Worm (Caenorhabditis elegans) whole organism, L1 larva: ENCODE results near the gene T23F11.4.

Experiments
- C04F5.9 ChIP-seq: sonication (generic microtip); optimal IDR thresholded peaks from 2 replicates; lab custom pipeline; 2016; ENCODE audit warnings: missing genetic modification characterization, missing compliant biosample characterization
- C34B4.2 ChIP-seq: sonication (generic microtip); optimal IDR thresholded peaks from 2 replicates; lab custom pipeline; 2017; ENCODE audit warnings: mild to moderate bottlenecking, missing genetic modification characterization, missing compliant biosample characterization
- F16B12.6 ChIP-seq: fragments of 150-350 bp; optimal IDR thresholded peaks from 2 replicates; lab custom pipeline; 2014; ENCODE audit warnings: missing biosample characterization, missing genetic modification characterization
- Y116A8C.19 ChIP-seq: sonication (generic microtip); optimal IDR thresholded peaks from 2 replicates; lab custom pipeline; 2016; ENCODE audit warnings: missing compliant biosample characterization, missing genetic modification characterization, borderline replicate concordance
- aha-1 ChIP-seq: fragments of 150-350 bp; optimal IDR thresholded peaks from 2 replicates; lab custom pipeline; 2014; ENCODE audit warnings: missing biosample characterization, missing genetic modification characterization
- alr-1 ChIP-seq: fragments of 200-800 bp; sonication (Bioruptor generic); optimal IDR thresholded peaks from 2 replicates; lab custom pipeline; 2018; ENCODE audit warnings: borderline replicate concordance, mild to moderate bottlenecking, missing genetic modification characterization, missing compliant biosample characterization
- aly-2 ChIP-seq: fragments of 150-350 bp; optimal IDR thresholded peaks from 2 replicates; lab custom pipeline; 2014; ENCODE audit warnings: missing biosample characterization, missing genetic modification characterization
- ama-1 ChIP-seq: fragments of 150-350 bp; optimal IDR thresholded peaks from 2 replicates; lab custom pipeline; 2014
- blmp-1 ChIP-seq: fragments of 150-350 bp; optimal IDR thresholded peaks from 2 replicates; lab custom pipeline; 2014; ENCODE audit warnings: missing biosample characterization, missing genetic modification characterization
- ceh-63 ChIP-seq: fragments of 200-800 bp; sonication (Bioruptor generic); optimal IDR thresholded peaks from 2 replicates; lab custom pipeline; 2018; ENCODE audit warnings: mild to moderate bottlenecking, missing genetic modification characterization, missing compliant biosample characterization
- ceh-8 ChIP-seq: fragments of 200-800 bp; sonication (Bioruptor generic); optimal IDR thresholded peaks from 2 replicates; lab custom pipeline; 2018; ENCODE audit warnings: mild to moderate bottlenecking, missing genetic modification characterization, moderate library complexity, missing compliant biosample characterization
- ceh-82 ChIP-seq, 3 experiments: fragments of 150-350 bp in 1 of 3; sonication (generic microtip) in 2 of 3; optimal IDR thresholded peaks; 2 replicates each; lab custom pipeline; 2014 to 2017; ENCODE audit warnings: missing biosample characterization in 3 of 3, missing genetic modification characterization in 3 of 3
- ceh-88 ChIP-seq: fragments of 200-800 bp; sonication (Bioruptor generic); IDR thresholded peaks from 2 replicates; pipeline ENCODE4 v1.3.6; 2022; ENCODE audit warnings: missing genetic modification characterization, missing compliant biosample characterization
- ceh-90 ChIP-seq: sonication (generic microtip); optimal IDR thresholded peaks from 2 replicates; lab custom pipeline; 2016; ENCODE audit warnings: missing genetic modification characterization, missing compliant biosample characterization
- ces-1 ChIP-seq: fragments of 150-350 bp; optimal IDR thresholded peaks from 2 replicates; lab custom pipeline; 2014; ENCODE audit warnings: missing biosample characterization, missing genetic modification reagents, missing genetic modification characterization
- dpl-1 ChIP-seq, 3 experiments: fragments of 150-350 bp in 2 of 3; sonication (generic microtip) in 1 of 3; optimal IDR thresholded peaks; 2 replicates each; lab custom pipeline; 2014 to 2017; ENCODE audit warnings: missing biosample characterization in 3 of 3, missing genetic modification characterization in 3 of 3, missing genetic modification reagents in 3 of 3
- efl-1 ChIP-seq, 4 experiments: fragments of 150-350 bp; optimal IDR thresholded peaks in 3 of 4; peaks in 1 of 4; 1 replicate in 1 of 4; 2 replicates in 3 of 4; lab custom pipeline; 2014; ENCODE audit warnings: missing biosample characterization in 2 of 4, missing genetic modification characterization in 2 of 4, missing genetic modification reagents in 2 of 4
- egl-27 ChIP-seq, 2 experiments: fragments of 150-350 bp in 1 of 2; sonication (generic microtip); optimal IDR thresholded peaks; 3 replicates each; lab custom pipeline; 2017 to 2018; ENCODE audit warnings: missing biosample characterization in 2 of 2, missing genetic modification characterization in 2 of 2, missing genetic modification reagents in 2 of 2
- elt-3 ChIP-seq, 6 experiments: fragments of 150-350 bp in 1 of 6; sonication (generic microtip); optimal IDR thresholded peaks; 2 replicates each; lab custom pipeline; 2017 to 2018; ENCODE audit warnings: missing biosample characterization in 6 of 6, missing genetic modification characterization in 6 of 6, inconsistent platforms in 1 of 6
- ets-5 ChIP-seq: fragments of 200-800 bp; sonication (Bioruptor generic); IDR thresholded peaks from 2 replicates; pipeline ENCODE4 v1.3.6; 2022; ENCODE audit warnings: missing genetic modification characterization, missing compliant biosample characterization
- fkh-8 ChIP-seq: sonication (generic microtip); optimal IDR thresholded peaks from 2 replicates; lab custom pipeline; 2016; ENCODE audit warnings: mild to moderate bottlenecking, missing genetic modification characterization, missing compliant biosample characterization
- hlh-17 ChIP-seq: fragments of 200-800 bp; sonication (Bioruptor generic); optimal IDR thresholded peaks from 2 replicates; lab custom pipeline; 2018; ENCODE audit warnings: missing genetic modification characterization, mild to moderate bottlenecking, missing compliant biosample characterization, moderate library complexity, borderline replicate concordance
- hlh-4 ChIP-seq: sonication (generic microtip); optimal IDR thresholded peaks from 2 replicates; lab custom pipeline; 2016; ENCODE audit warnings: mild to moderate bottlenecking, missing genetic modification characterization, missing compliant biosample characterization
- hpl-2 ChIP-seq: fragments of 150-350 bp; optimal IDR thresholded peaks from 2 replicates; lab custom pipeline; 2014; ENCODE audit warnings: missing biosample characterization, missing genetic modification reagents, missing genetic modification characterization
- irx-1 ChIP-seq: sonication (generic microtip); optimal IDR thresholded peaks from 2 replicates; lab custom pipeline; 2016; ENCODE audit warnings: missing genetic modification characterization, missing compliant biosample characterization
- isw-1 ChIP-seq: fragments of 200-800 bp; sonication (Bioruptor generic); IDR thresholded peaks from 2 replicates; pipeline ENCODE4 v1.3.6; 2022; ENCODE audit warnings: missing genetic modification characterization, missing compliant biosample characterization
- lin-39 ChIP-seq: fragments of 150-350 bp; optimal IDR thresholded peaks from 2 replicates; lab custom pipeline; 2014; ENCODE audit warnings: missing biosample characterization, missing genetic modification reagents, missing genetic modification characterization
- lir-3 ChIP-seq: sonication (generic microtip); optimal IDR thresholded peaks from 2 replicates; lab custom pipeline; 2016; ENCODE audit warnings: mild to moderate bottlenecking, missing genetic modification characterization, moderate library complexity, missing compliant biosample characterization; ENCODE audit not compliant: poor library complexity
- mab-9 ChIP-seq: fragments of 200-800 bp; sonication (Bioruptor generic); IDR thresholded peaks from 2 replicates; pipeline ENCODE4 v1.3.6; 2022; ENCODE audit warnings: missing genetic modification reagents, missing genetic modification characterization, missing compliant biosample characterization
- mep-1 ChIP-seq: fragments of 150-350 bp; optimal IDR thresholded peaks from 2 replicates; lab custom pipeline; 2014; ENCODE audit warnings: missing biosample characterization, missing genetic modification characterization
- nhr-11 ChIP-seq: fragments of 150-350 bp; optimal IDR thresholded peaks from 2 replicates; lab custom pipeline; 2014; ENCODE audit warnings: missing biosample characterization, missing genetic modification characterization
- nhr-12 ChIP-seq: sonication (generic microtip); optimal IDR thresholded peaks from 2 replicates; lab custom pipeline; 2017; ENCODE audit warnings: missing biosample characterization, missing genetic modification characterization
- nhr-19 ChIP-seq: fragments of 200-800 bp; sonication (Bioruptor generic); conservative IDR thresholded peaks from 2 replicates; pipeline ENCODE4 v1.3.6; 2022; ENCODE audit warnings: missing genetic modification characterization, missing compliant biosample characterization
- nhr-20 ChIP-seq: sonication (generic microtip); optimal IDR thresholded peaks from 2 replicates; lab custom pipeline; 2016; ENCODE audit warnings: mild to moderate bottlenecking, missing genetic modification characterization, missing compliant biosample characterization
- nhr-47 ChIP-seq: sonication (generic microtip); optimal IDR thresholded peaks from 2 replicates; lab custom pipeline; 2016; ENCODE audit warnings: mild to moderate bottlenecking, missing genetic modification characterization, moderate library complexity, missing compliant biosample characterization
- nhr-71 ChIP-seq: sonication (generic microtip); optimal IDR thresholded peaks from 2 replicates; lab custom pipeline; 2016; ENCODE audit warnings: mild to moderate bottlenecking, missing genetic modification characterization, moderate library complexity, missing compliant biosample characterization
- nhr-77 ChIP-seq: fragments of 150-350 bp; optimal IDR thresholded peaks from 2 replicates; lab custom pipeline; 2014; ENCODE audit warnings: missing biosample characterization, missing genetic modification characterization
- nhr-84 ChIP-seq: sonication (generic microtip); optimal IDR thresholded peaks from 2 replicates; lab custom pipeline; 2017; ENCODE audit warnings: missing biosample characterization, missing genetic modification characterization
- nhr-90 ChIP-seq: sonication (generic microtip); optimal IDR thresholded peaks from 2 replicates; lab custom pipeline; 2016; ENCODE audit warnings: mild to moderate bottlenecking, missing genetic modification characterization, missing compliant biosample characterization; ENCODE audit not compliant: poor library complexity
- rnt-1 ChIP-seq: sonication (generic microtip); optimal IDR thresholded peaks from 2 replicates; lab custom pipeline; 2016; ENCODE audit warnings: mild to moderate bottlenecking, missing genetic modification characterization, moderate library complexity, missing compliant biosample characterization
- skn-1 ChIP-seq: fragments of 150-350 bp; optimal IDR thresholded peaks from 2 replicates; lab custom pipeline; 2014; ENCODE audit warnings: missing biosample characterization, missing genetic modification characterization
- snpc-4 ChIP-seq: fragments of 150-350 bp; optimal IDR thresholded peaks from 2 replicates; lab custom pipeline; 2014; ENCODE audit warnings: missing biosample characterization, missing genetic modification characterization
- snu-23 ChIP-seq: sonication (generic microtip); optimal IDR thresholded peaks from 2 replicates; lab custom pipeline; 2016; ENCODE audit warnings: missing genetic modification characterization, missing compliant biosample characterization
- sox-4 ChIP-seq: sonication (generic microtip); optimal IDR thresholded peaks from 2 replicates; lab custom pipeline; 2016; ENCODE audit warnings: missing genetic modification characterization, missing compliant biosample characterization
- sup-37 ChIP-seq: fragments of 200-800 bp; sonication (Bioruptor generic); optimal IDR thresholded peaks from 2 replicates; lab custom pipeline; 2018; ENCODE audit warnings: mild to moderate bottlenecking, missing genetic modification characterization, missing compliant biosample characterization
- swsn-7 ChIP-seq: sonication (generic microtip); optimal IDR thresholded peaks from 2 replicates; lab custom pipeline; 2016; ENCODE audit warnings: missing genetic modification characterization, missing compliant biosample characterization
- tbx-2 ChIP-seq: sonication (generic microtip); optimal IDR thresholded peaks from 2 replicates; lab custom pipeline; 2016; ENCODE audit warnings: missing genetic modification characterization, missing compliant biosample characterization
- tlp-1 ChIP-seq: fragments of 150-350 bp; optimal IDR thresholded peaks from 2 replicates; lab custom pipeline; 2014; ENCODE audit warnings: missing biosample characterization, missing genetic modification characterization
- unc-130 ChIP-seq: fragments of 150-350 bp; optimal IDR thresholded peaks from 2 replicates; lab custom pipeline; 2017; ENCODE audit warnings: missing biosample characterization, missing genetic modification characterization, inconsistent platforms
- unc-62 ChIP-seq: fragments of 150-350 bp; optimal IDR thresholded peaks from 2 replicates; lab custom pipeline; 2014; ENCODE audit warnings: missing biosample characterization, missing genetic modification reagents, missing genetic modification characterization
- unc-86 ChIP-seq: sonication (generic microtip); optimal IDR thresholded peaks from 2 replicates; lab custom pipeline; 2016; ENCODE audit warnings: missing genetic modification characterization, missing compliant biosample characterization
- unc-98 ChIP-seq: fragments of 200-800 bp; sonication (Bioruptor generic); IDR thresholded peaks from 2 replicates; pipeline ENCODE4 v1.3.6; 2022; ENCODE audit warnings: missing genetic modification characterization, missing compliant biosample characterization
- vab-15 ChIP-seq: sonication (generic microtip); optimal IDR thresholded peaks from 2 replicates; lab custom pipeline; 2017; ENCODE audit warnings: missing genotype, mild to moderate bottlenecking, missing genetic modification characterization, missing compliant biosample characterization

The T23F11.4 gene

ce11 chrIII:4693281-4693680, 28.1 kb upstream of the T23F11.4 start, which contains the start of gene nifk-1 (continued):
- TF ChIP-seq mab-9 (GFP tag; lab: Robert Waterston, UW) (no peak), nhr-84 (tag; lab: Kevin White, UChicago) (no peak), snu-23 (GFP tag; lab: Kevin White, UChicago) (peak; percentile 61), fkh-8 (peak; percentile 12), elt-3 (tag; optimal IDR thresholded peaks at IDR 0.05; lab: Kevin White, UChicago) (peak in 2 of 6 experiments; percentile 55 to 81), mep-1 (peak; percentile 68), sup-37 (GFP tag; lab: Kevin White, UChicago) (no peak), nhr-20 (tag; lab: Kevin White, UChicago) (peak; percentile 65), isw-1 (GFP tag; lab: Robert Waterston, UW) (no peak), nhr-12 (no peak), lin-39 (tag; lab: Kevin White, UChicago) (no peak), efl-1 (optimal IDR thresholded peaks at IDR 0.05; lab: Kevin White, UChicago) (peak; percentile 66 to 78), efl-1 (GFP tag; optimal IDR thresholded peaks at IDR 0.05 in 1 of 2; lab: Kevin White, UChicago) (peak; percentile 75 to 94), unc-130 (tag; lab: Kevin White, UChicago) (peak; percentile 49), ceh-90 (tag; lab: Kevin White, UChicago) (no peak), blmp-1 (tag; lab: Kevin White, UChicago) (peak; percentile 29), rnt-1 (tag; lab: Kevin White, UChicago) (peak; percentile 67), tbx-2 (peak; percentile 37), nhr-47 (peak; percentile 61), hlh-17 (GFP tag; lab: Kevin White, UChicago) (no peak), aly-2 (no peak), tlp-1 (no peak), alr-1 (tag; lab: Kevin White, UChicago) (no peak), C34B4.2 (tag; lab: Kevin White, UChicago) (no peak), swsn-7 (tag; lab: Kevin White, UChicago) (peak; percentile 37), vab-15 (tag; lab: Kevin White, UChicago) (no peak), nhr-90 (tag; lab: Kevin White, UChicago) (peak; percentile 51), hlh-4 (tag; lab: Kevin White, UChicago) (no peak), ces-1 (GFP tag; lab: Kevin White, UChicago) (no peak), egl-27 (tag; optimal IDR thresholded peaks at IDR 0.05; lab: Kevin White, UChicago) (no peak), nhr-11 (tag; lab: Kevin White, UChicago) (no peak), ceh-88 (GFP tag; lab: Robert Waterston, UW) (no peak), nhr-77 (tag; lab: Kevin White, UChicago) (peak; percentile 9), sox-4 (no peak), F16B12.6 (tag; lab: Kevin White, UChicago) (peak; percentile 46), hpl-2 (no peak), nhr-19 (GFP tag; lab: Robert Waterston, UW) (peak; percentile 59), ama-1 (lab: Kevin White, UChicago) (no peak), dpl-1 (GFP tag; optimal IDR thresholded peaks at IDR 0.05; lab: Kevin White, UChicago) (peak; percentile 71 to 83 (median 80)), unc-86 (tag; lab: Kevin White, UChicago) (no peak), irx-1 (tag; lab: Kevin White, UChicago) (no peak), snpc-4 (tag; lab: Kevin White, UChicago) (peak; percentile 15), ceh-63 (GFP tag; lab: Kevin White, UChicago) (no peak), Y116A8C.19 (no peak), nhr-71 (tag; lab: Kevin White, UChicago) (peak; percentile 73), unc-98 (no peak), aha-1 (tag; lab: Kevin White, UChicago) (no peak), ceh-82 (tag; optimal IDR thresholded peaks at IDR 0.05; lab: Kevin White, UChicago) (peak; percentile 23 to 59 (median 43)), unc-62 (no peak), ceh-8 (no peak), C04F5.9 (tag; lab: Kevin White, UChicago) (no peak), skn-1 (tag; lab: Kevin White, UChicago) (peak; percentile 28), lir-3 (tag; lab: Kevin White, UChicago) (no peak), ets-5 (GFP tag; lab: Robert Waterston, UW) (no peak)
